Worm (Caenorhabditis elegans) whole organism, midembryonic: ENCODE results near the gene dmsr-15.

ENCODE experiments used
- T22C8.4 ChIP-seq: fragments of 200-800 bp; sonication (Bioruptor generic); IDR thresholded peaks from 2 replicates; pipeline ENCODE4 v1.3.6; 2022; ENCODE audit warnings: missing genetic modification characterization, missing compliant biosample characterization
- flt-1 ChIP-seq: fragments of 200-800 bp; sonication (Bioruptor generic); IDR thresholded peaks from 2 replicates; pipeline ENCODE4 v1.3.6; 2022; ENCODE audit warnings: missing genetic modification characterization, missing compliant biosample characterization
- med-1 ChIP-seq: sonication (generic microtip); optimal IDR thresholded peaks from 2 replicates; lab custom pipeline; 2017; ENCODE audit warnings: missing genetic modification characterization, mild to moderate bottlenecking, missing compliant biosample characterization, antibody characterized with exemption, missing genetic modification reagents; ENCODE audit not compliant: insufficient read depth
- ref-1 ChIP-seq: fragments of 200-800 bp; sonication (Bioruptor generic); conservative IDR thresholded peaks from 2 replicates; pipeline ENCODE4 v1.3.6; 2022; ENCODE audit warnings: missing genetic modification reagents, missing genetic modification characterization, missing compliant biosample characterization
- tab-1 ChIP-seq: fragments of 200-800 bp; sonication (Bioruptor generic); IDR thresholded peaks from 2 replicates; pipeline ENCODE4 v1.3.6; 2022; ENCODE audit warnings: missing genetic modification characterization, missing compliant biosample characterization
- ztf-23 ChIP-seq: fragments of 200-800 bp; sonication (Bioruptor generic); IDR thresholded peaks from 2 replicates; pipeline ENCODE4 v1.3.6; 2022; ENCODE audit warnings: missing genetic modification reagents, missing genetic modification characterization, missing compliant biosample characterization
- ztf-29 ChIP-seq: fragments of 200-800 bp; sonication (Bioruptor generic); IDR thresholded peaks from 2 replicates; pipeline ENCODE4 v1.3.6; 2022; ENCODE audit warnings: missing genetic modification reagents, missing genetic modification characterization, missing compliant biosample characterization

- TF ChIP-seq ztf-29 (GFP tag; lab: Robert Waterston, UW) (no peak), med-1 (no peak), ztf-23 (GFP tag; lab: Robert Waterston, UW) (no peak), flt-1 (GFP tag; lab: Robert Waterston, UW) (no peak), tab-1 (GFP tag; lab: Robert Waterston, UW) (no peak), ref-1 (no peak), T22C8.4 (GFP tag; lab: Robert Waterston, UW) (no peak)
These were observed 7.2 kb downstream of the dmsr-15 start, which contains the start of gene T15B7.8 for ce11 chrV:6821509-6821908.
